Worm (Caenorhabditis elegans) whole organism, young adult: ENCODE results near the gene T06E4.5.

Experiments
- B0336.3 ChIP-seq: fragments of 200-800 bp; sonication (Bioruptor generic); IDR thresholded peaks from 2 replicates; pipeline ENCODE4 v1.3.6; 2022; ENCODE audit warnings: missing genetic modification characterization, missing compliant biosample characterization
- C06A6.2 ChIP-seq: fragments of 200-800 bp; sonication (Bioruptor generic); conservative IDR thresholded peaks from 2 replicates; pipeline ENCODE4 v1.3.6; 2022; ENCODE audit warnings: missing genetic modification characterization, missing compliant biosample characterization
- F33H1.4 ChIP-seq: fragments of 200-800 bp; sonication (Bioruptor generic); IDR thresholded peaks from 2 replicates; pipeline ENCODE4 v1.3.6; 2022; ENCODE audit warnings: missing genetic modification reagents, missing genetic modification characterization, missing compliant biosample characterization
- atf-7 ChIP-seq: sonication (generic microtip); optimal IDR thresholded peaks from 2 replicates; lab custom pipeline; 2017; ENCODE audit warnings: mild to moderate bottlenecking, missing genetic modification characterization, missing compliant biosample characterization
- attf-3 ChIP-seq: fragments of 200-800 bp; sonication (Bioruptor generic); conservative IDR thresholded peaks from 2 replicates; pipeline ENCODE4 v1.3.6; 2022; ENCODE audit warnings: missing genetic modification reagents, missing genetic modification characterization, missing compliant biosample characterization
- madf-6 ChIP-seq: fragments of 200-800 bp; sonication (Bioruptor generic); IDR thresholded peaks from 2 replicates; pipeline ENCODE4 v1.3.6; 2022; ENCODE audit warnings: missing genetic modification reagents, missing genetic modification characterization, missing compliant biosample characterization
- nhr-90 ChIP-seq: sonication (generic microtip); optimal IDR thresholded peaks from 2 replicates; lab custom pipeline; 2016; ENCODE audit warnings: missing genotype, mild to moderate bottlenecking, missing genetic modification characterization, missing compliant biosample characterization
- pha-4 ChIP-seq: fragments of 150-350 bp; sonication (generic microtip); optimal IDR thresholded peaks from 2 replicates; lab custom pipeline; 2014; ENCODE audit warnings: missing biosample characterization, missing genetic modification reagents, missing genetic modification characterization
- snpc-4 ChIP-seq, 5 experiments: fragments of 150-350 bp in 1 of 5; sonication (generic microtip) in 4 of 5; optimal IDR thresholded peaks; 2 replicates each; lab custom pipeline; 2014 to 2018; ENCODE audit warnings: missing genetic modification characterization in 5 of 5, missing biosample characterization in 3 of 5, antibody characterized with exemption in 2 of 5, mild to moderate bottlenecking in 2 of 5, missing compliant biosample characterization in 2 of 5, missing genotype in 2 of 5, moderate library complexity in 2 of 5, missing genetic modification reagents in 1 of 5

- TF ChIP-seq atf-7 (tag; lab: Kevin White, UChicago) (no peak), attf-3 (GFP tag; lab: Robert Waterston, UW) (no peak), F33H1.4 (no peak), C06A6.2 (GFP tag; lab: Robert Waterston, UW) (no peak), snpc-4 (GFP tag; optimal IDR thresholded peaks at IDR 0.05; lab: Kevin White, UChicago) (no peak), snpc-4 (tag; optimal IDR thresholded peaks at IDR 0.05; lab: Kevin White, UChicago) (no peak), madf-6 (no peak), nhr-90 (tag; lab: Kevin White, UChicago) (no peak), B0336.3 (GFP tag; lab: Robert Waterston, UW) (no peak), pha-4 (tag; lab: Kevin White, UChicago) (no peak)
Observed at ce11 chrV:9664620-9665019, 33.6 kb downstream of the T06E4.5 start.
